Fruit fly (Drosophila melanogaster): Measurements from ENCODE around the gene SCCRO.
A peak's percentile ranks its signal among the peaks of the same experiment; 100 is the strongest.

DNA sequence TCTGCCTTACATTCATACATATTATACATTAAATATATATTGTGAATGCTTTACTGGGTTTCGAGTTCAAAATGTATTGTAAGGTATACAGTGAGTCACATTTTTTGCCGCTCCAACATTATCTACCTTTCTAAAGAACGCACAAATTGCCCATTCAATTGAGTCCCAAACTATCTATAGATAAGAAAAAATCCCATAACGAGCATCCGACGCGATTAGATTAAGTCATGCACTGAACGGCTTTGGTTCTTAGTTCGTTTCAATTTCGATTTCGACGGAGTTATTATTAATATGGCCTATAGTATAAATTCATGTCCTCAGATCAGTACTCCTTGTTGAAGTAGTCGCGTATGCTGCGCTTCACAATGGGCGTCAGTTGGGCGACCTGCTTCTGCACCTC is 45.7 kb upstream of the SCCRO start:
- TF ChIP-seq cnc (optimal IDR thresholded peaks at IDR 0.05) (no peak), Hr96 (GFP tag; optimal IDR thresholded peaks at IDR 0.05) (no peak), CG33017 (tag; optimal IDR thresholded peaks at IDR 0.05) (no peak), CG7101 (tag; optimal IDR thresholded peaks at IDR 0.05) (no peak), CG11617 (GFP tag; optimal IDR thresholded peaks at IDR 0.05) (no peak), kay (GFP tag; ENCODE audit: borderline replicate concordance) (peak; percentile 50), tj (GFP tag; optimal IDR thresholded peaks at IDR 0.05) (no peak), toe (GFP tag; optimal IDR thresholded peaks at IDR 0.05) (no peak), bab1 (GFP tag; optimal IDR thresholded peaks at IDR 0.05) (no peak), CG12768 (GFP tag; optimal IDR thresholded peaks at IDR 0.05) (no peak), CG7045 (GFP tag; optimal IDR thresholded peaks at IDR 0.05) (no peak), Crg-1 (GFP tag; optimal IDR thresholded peaks at IDR 0.05) (no peak), CG14711 (tag; optimal IDR thresholded peaks at IDR 0.05) (no peak), Clk (GFP tag; optimal IDR thresholded peaks at IDR 0.05) (no peak)

Data from whole organism, adult.